Fruit fly (Drosophila melanogaster): ENCODE data around the gene Cen.

Cen gene

dm6 chr2L:20714468-20715404, 33.1 kb upstream of the Cen start, which contains the start of gene Hr38 (continued):
- no peak for TF ChIP-seq CG32772 (GFP tag; IDR thresholded peaks at IDR 0.05)
- no peak for TF ChIP-seq CG10543 (GFP tag; optimal IDR thresholded peaks at IDR 0.05)
- peak; percentile 26 for TF ChIP-seq CG18619 (GFP tag; optimal IDR thresholded peaks at IDR 0.05)
- TF ChIP-seq CG6765 (GFP tag; optimal IDR thresholded peaks at IDR 0.05): no peak
- no peak for TF ChIP-seq CG8944 (GFP tag; optimal IDR thresholded peaks at IDR 0.05)
- TF ChIP-seq her (GFP tag; optimal IDR thresholded peaks at IDR 0.05): peak; percentile 41
- peak; percentile 49 for TF ChIP-seq lilli (GFP tag; optimal IDR thresholded peaks at IDR 0.05)
- TF ChIP-seq nau (GFP tag; optimal IDR thresholded peaks at IDR 0.05): peak; percentile 26
- TF ChIP-seq ssp (GFP tag; IDR thresholded peaks at IDR 0.05): no peak
- peak; percentile 62 for TF ChIP-seq PHDP (tag; optimal IDR thresholded peaks at IDR 0.05)
- peak; percentile 68 for TF ChIP-seq CG11504 (tag; optimal IDR thresholded peaks at IDR 0.05)
- TF ChIP-seq wor (GFP tag; IDR thresholded peaks at IDR 0.05): 0 out of 2 replicates have a peak, but pooled peaks have one; percentile 12
- no peak for TF ChIP-seq tap (tag; optimal IDR thresholded peaks at IDR 0.05)
- no peak for TF ChIP-seq zen (tag; optimal IDR thresholded peaks at IDR 0.05)
- 0 out of 2 replicates have a peak, but pooled peaks have one; percentile 42 for TF ChIP-seq ato (GFP tag; IDR thresholded peaks at IDR 0.05; ENCODE audit: partially characterized antibody)
- TF ChIP-seq Rfx (GFP tag; IDR thresholded peaks at IDR 0.05): peak; percentile 55
- no peak for TF ChIP-seq CG17361 (GFP tag; IDR thresholded peaks at IDR 0.05)
- TF ChIP-seq CHES-1-like (GFP tag; optimal IDR thresholded peaks at IDR 0.05): peak; percentile 22
- TF ChIP-seq Fer3 (tag; optimal IDR thresholded peaks at IDR 0.05): peak; percentile 66
- TF ChIP-seq CG15601 (tag; optimal IDR thresholded peaks at IDR 0.05): no peak
- TF ChIP-seq pita (GFP tag; optimal IDR thresholded peaks at IDR 0.05): no peak
- TF ChIP-seq Ptx1 (GFP tag; IDR thresholded peaks at IDR 0.05): peak; percentile 57
- TF ChIP-seq pros (GFP tag; optimal IDR thresholded peaks at IDR 0.05): no peak
- TF ChIP-seq bab2 (GFP tag; optimal IDR thresholded peaks at IDR 0.05): peak; percentile 1
- peak; percentile 13 for TF ChIP-seq D19A (tag; optimal IDR thresholded peaks at IDR 0.05)
- no peak for TF ChIP-seq Neu2 (GFP tag; optimal IDR thresholded peaks at IDR 0.05; ENCODE audit: borderline replicate concordance)
- peak; percentile 41 for TF ChIP-seq NfI (GFP tag; optimal IDR thresholded peaks at IDR 0.05)
- TF ChIP-seq phol (tag; optimal IDR thresholded peaks at IDR 0.05): peak; percentile 32
- peak; percentile 39 for TF ChIP-seq caup (GFP tag; optimal IDR thresholded peaks at IDR 0.05; ENCODE audit: severe bottlenecking)
- TF ChIP-seq CG14014 (GFP tag; IDR thresholded peaks at IDR 0.05): peak; percentile 44
- TF ChIP-seq Chrac-16 (GFP tag; optimal IDR thresholded peaks at IDR 0.05): peak; percentile 13
- 0 out of 2 replicates have a peak, but pooled peaks have one; percentile 8 for TF ChIP-seq NFAT (GFP tag; IDR thresholded peaks at IDR 0.05)
- TF ChIP-seq Mrtf (GFP tag; IDR thresholded peaks at IDR 0.05): 0 out of 3 replicates have a peak, but pooled peaks have one; percentile 35
- TF ChIP-seq lov (optimal IDR thresholded peaks at IDR 0.05): no peak
- TF ChIP-seq lov (GFP tag; IDR thresholded peaks at IDR 0.05): peak; percentile 78; the same call in 2 of the 3 replicates
- peak; percentile 97 for TF ChIP-seq Deaf1 (tag; optimal IDR thresholded peaks at IDR 0.05)
- peak; percentile 29 for TF ChIP-seq CG10147 (GFP tag; optimal IDR thresholded peaks at IDR 0.05)
- peak; percentile 18 for TF ChIP-seq az2 (GFP tag; optimal IDR thresholded peaks at IDR 0.05)
- TF ChIP-seq CG42726 (GFP tag; IDR thresholded peaks at IDR 0.05; ENCODE audit: partially characterized antibody): 0 out of 2 replicates have a peak, but pooled peaks have one; percentile 25
- 0 out of 3 replicates have a peak, but pooled peaks have one; percentile 43 for TF ChIP-seq CG3726 (GFP tag; IDR thresholded peaks at IDR 0.05)
- TF ChIP-seq CG4360 (GFP tag; IDR thresholded peaks at IDR 0.05): 0 out of 2 replicates have a peak, but pooled peaks have one; percentile 30
- TF ChIP-seq CG13287 (GFP tag; IDR thresholded peaks at IDR 0.05; ENCODE audit: partially characterized antibody): peak; percentile 64
- peak; percentile 73 to 80 for TF ChIP-seq Trl (optimal IDR thresholded peaks at IDR 0.05)
- TF ChIP-seq Trl (GFP tag; optimal IDR thresholded peaks at IDR 0.05): peak; percentile 26
- TF ChIP-seq Antp (GFP tag; optimal IDR thresholded peaks at IDR 0.05): peak; percentile 51
- TF ChIP-seq grn (GFP tag; optimal IDR thresholded peaks at IDR 0.05): no peak
- TF ChIP-seq CG3281 (GFP tag; optimal IDR thresholded peaks at IDR 0.05): peak; percentile 67
- peak; percentile 41 for TF ChIP-seq CG15514 (GFP tag; optimal IDR thresholded peaks at IDR 0.05)

Data from whole organism, embryonic.